Worm (Caenorhabditis elegans) whole organism, L3 larva: ENCODE results near the gene C14B9.3.

Experiments
- ama-1 ChIP-seq: fragments of 150-350 bp; optimal IDR thresholded peaks from 2 replicates; lab custom pipeline; 2018
- ceh-82 ChIP-seq: fragments of 150-350 bp; optimal IDR thresholded peaks from 2 replicates; lab custom pipeline; 2014; ENCODE audit warnings: missing biosample characterization, missing genetic modification characterization
- lin-15B ChIP-seq: fragments of 150-350 bp; optimal IDR thresholded peaks from 2 replicates; lab custom pipeline; 2014; ENCODE audit warnings: missing biosample characterization, missing genetic modification characterization

ce11 chrIII:8117155-8117554 lies 8.6 kb downstream of the C14B9.3 start:
- TF ChIP-seq lin-15B (tag; lab: Kevin White, UChicago) (no peak), ceh-82 (tag; lab: Kevin White, UChicago) (no peak), ama-1 (lab: Kevin White, UChicago) (no peak)
